Fruit fly (Drosophila melanogaster) whole organism, pupa: ENCODE results near the gene CG14742.

Experiments
- CG10348 ChIP-seq: fragments of 200-800 bp; sonication (Bioruptor generic); IDR thresholded peaks from 2 replicates; pipeline ENCODE4 v1.3.6; 2022; ENCODE audit warnings: missing biosample characterization, missing genetic modification characterization
- CG12605 ChIP-seq: fragments of 200-800 bp; sonication (Bioruptor generic); IDR thresholded peaks from 2 replicates; pipeline ENCODE4 v1.3.6; 2022; ENCODE audit warnings: missing biosample characterization, missing genetic modification characterization
- CG13204 ChIP-seq: fragments of 200-800 bp; sonication (Bioruptor generic); optimal IDR thresholded peaks from 2 replicates; lab custom pipeline; 2018; ENCODE audit warnings: missing biosample characterization, mild to moderate bottlenecking, missing genetic modification characterization, moderate library complexity
- CG14655 ChIP-seq: fragments of 200-800 bp; sonication (Bioruptor generic); optimal IDR thresholded peaks from 3 replicates; lab custom pipeline; 2017; ENCODE audit warnings: mild to moderate bottlenecking, missing biosample characterization, missing genetic modification reagents, missing genetic modification characterization
- CG15710 ChIP-seq: fragments of 200-800 bp; sonication (Bioruptor generic); optimal IDR thresholded peaks from 2 replicates; lab custom pipeline; 2018; ENCODE audit warnings: missing biosample characterization, mild to moderate bottlenecking, missing genetic modification characterization, moderate library complexity
- CG17806 ChIP-seq: fragments of 200-800 bp; sonication (Bioruptor generic); optimal IDR thresholded peaks from 2 replicates; lab custom pipeline; 2018; ENCODE audit warnings: missing biosample characterization, mild to moderate bottlenecking, missing genetic modification characterization, moderate library complexity
- CG32121 ChIP-seq: fragments of 200-800 bp; sonication (Bioruptor generic); IDR thresholded peaks from 2 replicates; pipeline ENCODE4 v1.3.6; 2022; ENCODE audit warnings: missing biosample characterization, missing genetic modification characterization
- CG34367 ChIP-seq: fragments of 200-800 bp; sonication (Bioruptor generic); optimal IDR thresholded peaks from 2 replicates; lab custom pipeline; 2018; ENCODE audit warnings: missing biosample characterization, mild to moderate bottlenecking, missing genetic modification characterization
- CG4496 ChIP-seq: fragments of 200-800 bp; sonication (Bioruptor generic); IDR thresholded peaks from 3 replicates; pipeline ENCODE4 v1.3.6; 2022; ENCODE audit warnings: missing biosample characterization, missing genetic modification characterization
- CG8159 ChIP-seq: fragments of 200-800 bp; sonication (Bioruptor generic); optimal IDR thresholded peaks from 3 replicates; lab custom pipeline; 2018; ENCODE audit warnings: missing biosample characterization, mild to moderate bottlenecking, missing genetic modification characterization, moderate library complexity
- CG8301 ChIP-seq: fragments of 200-800 bp; sonication (Bioruptor generic); optimal IDR thresholded peaks from 2 replicates; lab custom pipeline; 2018; ENCODE audit warnings: missing biosample characterization, mild to moderate bottlenecking, missing genetic modification characterization
- CG9948 ChIP-seq: fragments of 200-800 bp; sonication (Bioruptor generic); optimal IDR thresholded peaks from 2 replicates; lab custom pipeline; 2018; ENCODE audit warnings: missing biosample characterization, mild to moderate bottlenecking, missing genetic modification characterization, moderate library complexity
- D1 ChIP-seq: fragments of 200-800 bp; sonication (Bioruptor generic); optimal IDR thresholded peaks from 2 replicates; lab custom pipeline; 2018; ENCODE audit warnings: missing biosample characterization, mild to moderate bottlenecking, missing genetic modification characterization, moderate library complexity
- EcR ChIP-seq: fragments of 200-800 bp; sonication (Bioruptor generic); optimal IDR thresholded peaks from 3 replicates; lab custom pipeline; 2019; ENCODE audit warnings: missing biosample characterization, missing genetic modification characterization, mild to moderate bottlenecking, moderate library complexity, missing genetic modification reagents
- Ets98B ChIP-seq: fragments of 200-800 bp; sonication (Bioruptor generic); IDR thresholded peaks from 2 replicates; pipeline ENCODE4 v1.3.6; 2022; ENCODE audit warnings: missing biosample characterization, missing genetic modification characterization
- Pif1A ChIP-seq: fragments of 200-800 bp; sonication (Bioruptor generic); optimal IDR thresholded peaks from 3 replicates; lab custom pipeline; 2016; ENCODE audit warnings: missing biosample characterization, missing genetic modification characterization
- Pif1B ChIP-seq: fragments of 200-800 bp; sonication (Bioruptor generic); optimal IDR thresholded peaks from 3 replicates; lab custom pipeline; 2016; ENCODE audit warnings: missing biosample characterization, missing genetic modification characterization
- Snoo ChIP-seq: fragments of 200-800 bp; sonication (Bioruptor generic); optimal IDR thresholded peaks from 3 replicates; lab custom pipeline; 2017; ENCODE audit warnings: missing biosample characterization, mild to moderate bottlenecking, missing genetic modification characterization, inconsistent platforms
- fd96Ca ChIP-seq: fragments of 200-800 bp; sonication (Bioruptor generic); IDR thresholded peaks from 3 replicates; pipeline ENCODE4 v1.3.6; 2022; ENCODE audit warnings: missing biosample characterization, missing genetic modification characterization
- gl ChIP-seq: fragments of 200-800 bp; sonication (Bioruptor generic); optimal IDR thresholded peaks from 2 replicates; lab custom pipeline; 2018; ENCODE audit warnings: missing biosample characterization, mild to moderate bottlenecking, missing genetic modification characterization
- rn ChIP-seq: fragments of 200-800 bp; sonication (Bioruptor generic); IDR thresholded peaks from 2 replicates; pipeline ENCODE4 v1.3.6; 2022; ENCODE audit warnings: missing biosample characterization, missing genetic modification characterization

CG14742 gene

DNA sequence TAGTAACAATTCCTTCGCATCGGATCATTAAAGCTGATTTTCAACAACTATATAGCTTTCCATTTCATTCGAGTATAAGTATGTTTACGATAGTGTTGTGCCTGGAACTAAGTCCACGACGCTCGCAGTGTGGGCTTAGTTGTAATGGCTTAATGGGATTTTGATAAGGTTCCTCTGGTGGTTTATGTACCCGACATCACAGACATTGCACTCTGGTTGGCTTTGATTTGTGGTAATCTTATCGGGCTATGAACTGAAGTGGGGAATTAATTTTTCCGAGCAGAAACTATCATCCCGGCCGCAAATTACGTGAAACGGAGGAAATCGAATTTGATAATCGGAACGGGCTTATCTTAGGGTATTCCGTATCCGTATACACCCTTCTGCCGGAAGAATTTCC, 2.7 kb upstream of the CG14742 start:
- TF ChIP-seq CG8159 (tag; lab: Kevin White, UChicago) (no peak), rn (GFP tag; lab: Robert Waterston, UW) (no peak), CG8301 (tag; lab: Kevin White, UChicago) (no peak), CG34367 (no peak), fd96Ca (GFP tag; lab: Robert Waterston, UW) (no peak), CG12605 (GFP tag; lab: Robert Waterston, UW) (no peak), CG9948 (no peak), CG32121 (GFP tag; lab: Robert Waterston, UW) (no peak), CG14655 (no peak), gl (no peak), Ets98B (no peak)

DNA sequence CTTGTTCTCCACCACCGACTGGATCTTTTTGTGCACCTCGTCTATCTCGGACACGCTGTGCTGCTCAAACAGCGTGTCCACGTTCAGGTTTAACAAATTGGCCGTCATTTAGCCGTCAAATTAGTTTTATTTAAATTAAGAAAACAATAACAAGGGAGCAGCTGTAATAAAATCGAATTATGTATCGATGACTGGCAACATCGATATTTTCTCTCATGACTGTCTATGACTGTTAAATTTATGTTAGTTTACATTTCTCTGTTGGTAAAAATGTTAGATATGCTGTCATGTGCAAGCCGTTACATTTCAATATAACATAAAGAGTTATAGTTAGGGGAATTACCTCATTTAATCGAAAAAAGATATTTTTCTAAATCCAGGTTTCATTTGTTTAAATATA, 5.2 kb downstream of the CG14742 start, which contains the start of gene Cog1:
Gene Cog1 (minus strand): TSS at position 190 of the 400 bp plus-strand sequence.
- TF ChIP-seq CG8301 (tag; lab: Kevin White, UChicago) (no peak), Pif1B (GFP tag; lab: Kevin White, UChicago) (no peak), CG15710 (tag; lab: Kevin White, UChicago) (no peak), CG4496 (GFP tag; lab: Robert Waterston, UW) (no peak), CG8159 (tag; lab: Kevin White, UChicago) (no peak), CG17806 (tag; lab: Kevin White, UChicago) (no peak)

DNA sequence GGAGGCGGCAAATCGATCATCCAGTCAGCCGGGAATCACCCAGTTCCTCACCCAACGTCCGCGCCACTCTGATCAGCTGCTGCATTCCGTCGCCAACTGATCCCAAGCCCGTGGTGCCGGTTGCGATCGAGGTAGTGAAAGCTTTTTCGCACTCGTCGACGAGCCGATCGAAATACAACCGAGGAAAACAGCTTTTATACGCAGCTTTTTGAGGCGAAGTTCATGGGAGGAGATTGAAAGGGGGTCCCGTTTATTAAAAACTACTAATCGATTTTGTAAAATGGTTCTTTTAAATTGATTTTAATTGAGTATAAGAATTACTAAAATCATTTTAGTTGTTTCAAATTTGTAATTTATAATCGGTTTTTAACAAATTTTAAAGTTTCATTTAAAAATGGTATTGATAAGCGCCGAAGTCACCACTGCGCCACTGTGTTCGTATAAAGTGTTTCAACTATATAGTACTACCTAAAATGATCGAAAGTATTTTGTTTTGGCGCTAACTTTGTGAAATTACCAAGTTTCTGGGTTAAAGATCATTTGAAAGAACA, 7.1 kb downstream of the CG14742 start, which contains the start of gene CG4860:
Gene CG4860 (minus strand): TSS at position 99 of the 551 bp plus-strand sequence.
- peak; percentile 70 for TF ChIP-seq CG34367
- peak; percentile 91 for TF ChIP-seq Pif1A (GFP tag; lab: Kevin White, UChicago)
- TF ChIP-seq CG8301 (tag; lab: Kevin White, UChicago), result peak; percentile 83
- peak; percentile 91 for TF ChIP-seq CG4496 (GFP tag; lab: Robert Waterston, UW)
- TF ChIP-seq Snoo, result no peak
- peak; percentile 94 for TF ChIP-seq CG32121 (GFP tag; lab: Robert Waterston, UW)
- peak; percentile 80 for TF ChIP-seq Pif1B (GFP tag; lab: Kevin White, UChicago)
- TF ChIP-seq Ets98B, result peak; percentile 93
- peak; percentile 63 for TF ChIP-seq rn (GFP tag; lab: Robert Waterston, UW)
- TF ChIP-seq CG14655, result peak; percentile 82
- no peak for TF ChIP-seq CG13204 (GFP tag; lab: Kevin White, UChicago)
- TF ChIP-seq fd96Ca (GFP tag; lab: Robert Waterston, UW), result peak; percentile 86
- peak; percentile 81 for TF ChIP-seq CG17806 (tag; lab: Kevin White, UChicago)
- 0 out of 2 replicates have a peak, but pooled peaks have one; percentile 48 for TF ChIP-seq CG10348 (GFP tag; lab: Robert Waterston, UW)
- TF ChIP-seq CG15710 (tag; lab: Kevin White, UChicago), result peak; percentile 74
- TF ChIP-seq D1, result peak; percentile 19
- peak; percentile 88 for TF ChIP-seq CG12605 (GFP tag; lab: Robert Waterston, UW)
- TF ChIP-seq EcR (GFP tag; lab: Kevin White, UChicago), result no peak
- peak; percentile 75 for TF ChIP-seq CG9948
- TF ChIP-seq gl, result peak; percentile 24
- peak; percentile 80 for TF ChIP-seq CG8159 (tag; lab: Kevin White, UChicago)

DNA sequence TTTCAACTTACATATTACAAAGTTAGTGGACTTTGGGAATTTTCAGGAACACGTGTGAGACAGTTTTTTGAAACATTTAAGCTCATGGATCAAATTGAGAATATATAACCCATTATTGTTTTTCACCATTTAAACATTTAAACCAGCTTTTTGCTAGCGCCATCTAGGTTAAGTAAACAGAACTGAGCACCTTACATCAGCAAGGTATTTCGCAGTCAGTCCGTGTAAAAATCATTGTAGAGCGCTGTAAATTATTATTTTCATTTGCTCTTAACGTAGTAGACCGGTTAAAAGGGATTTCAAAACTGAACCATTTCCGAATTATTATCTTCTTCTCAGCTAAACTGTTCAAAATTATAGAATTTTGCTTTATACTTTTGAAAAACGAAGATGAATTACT, 7.8 kb downstream of the CG14742 start, which contains the start of gene Rsbp15:
Gene Rsbp15 (plus strand): TSS at position 295 of the 400 bp plus-strand sequence.
- no peak for TF ChIP-seq Ets98B
- no peak for TF ChIP-seq CG34367
- no peak for TF ChIP-seq gl
- TF ChIP-seq Snoo, result no peak
- no peak for TF ChIP-seq D1
- no peak for TF ChIP-seq CG15710 (tag; lab: Kevin White, UChicago)
- no peak for TF ChIP-seq CG8301 (tag; lab: Kevin White, UChicago)
- no peak for TF ChIP-seq CG32121 (GFP tag; lab: Robert Waterston, UW)
- no peak for TF ChIP-seq CG9948
- no peak for TF ChIP-seq CG13204 (GFP tag; lab: Kevin White, UChicago)
- TF ChIP-seq CG8159 (tag; lab: Kevin White, UChicago), result no peak
- TF ChIP-seq rn (GFP tag; lab: Robert Waterston, UW), result no peak
- no peak for TF ChIP-seq CG10348 (GFP tag; lab: Robert Waterston, UW)
- no peak for TF ChIP-seq Pif1A (GFP tag; lab: Kevin White, UChicago)
- TF ChIP-seq CG17806 (tag; lab: Kevin White, UChicago), result no peak
- no peak for TF ChIP-seq CG12605 (GFP tag; lab: Robert Waterston, UW)
- no peak for TF ChIP-seq Pif1B (GFP tag; lab: Kevin White, UChicago)
- TF ChIP-seq EcR (GFP tag; lab: Kevin White, UChicago), result no peak
- TF ChIP-seq CG14655, result no peak
- no peak for TF ChIP-seq fd96Ca (GFP tag; lab: Robert Waterston, UW)
- TF ChIP-seq, all 21 proteins: peak for 0

- TF ChIP-seq Snoo (no peak), CG8301 (tag; lab: Kevin White, UChicago) (no peak), D1 (no peak), CG10348 (GFP tag; lab: Robert Waterston, UW) (no peak), CG8159 (tag; lab: Kevin White, UChicago) (no peak), CG32121 (GFP tag; lab: Robert Waterston, UW) (no peak), Pif1B (GFP tag; lab: Kevin White, UChicago) (no peak), CG14655 (no peak), CG34367 (no peak), Pif1A (GFP tag; lab: Kevin White, UChicago) (no peak), CG15710 (tag; lab: Kevin White, UChicago) (no peak), CG9948 (no peak), CG12605 (GFP tag; lab: Robert Waterston, UW) (no peak), CG17806 (tag; lab: Kevin White, UChicago) (no peak), EcR (GFP tag; lab: Kevin White, UChicago) (no peak), fd96Ca (GFP tag; lab: Robert Waterston, UW) (no peak), Ets98B (no peak), CG13204 (GFP tag; lab: Kevin White, UChicago) (no peak)
These were observed 10.6 kb downstream of the CG14742 start, which contains the start of gene CG17404 for dm6 chr3R:12224919-12225318. CG17404 (minus strand) TSS chr3R:12225019.
